Fruit fly (Drosophila melanogaster) whole organism, adult: Measurements from ENCODE around the gene CG42465.

Experiments
- CG11617 ChIP-seq: fragments of 200-800 bp; sonication (Bioruptor generic); optimal IDR thresholded peaks from 2 replicates; lab custom pipeline; 2017; ENCODE audit warnings: mild to moderate bottlenecking, missing biosample characterization, missing genetic modification reagents, missing genetic modification characterization
- CG12768 ChIP-seq: fragments of 200-800 bp; sonication (Bioruptor generic); optimal IDR thresholded peaks from 2 replicates; lab custom pipeline; 2017; ENCODE audit warnings: missing biosample characterization, missing genetic modification characterization, mild to moderate bottlenecking, moderate library complexity, missing genetic modification reagents
- CG14711 ChIP-seq: fragments of 200-800 bp; sonication (Bioruptor generic); optimal IDR thresholded peaks from 2 replicates; lab custom pipeline; 2018; ENCODE audit warnings: missing biosample characterization, mild to moderate bottlenecking, missing genetic modification characterization, moderate library complexity
- CG1620 ChIP-seq: fragments of 200-800 bp; sonication (Bioruptor generic); optimal IDR thresholded peaks from 2 replicates; lab custom pipeline; 2016; ENCODE audit warnings: missing biosample characterization, missing genetic modification characterization
- CG33017 ChIP-seq: fragments of 200-800 bp; sonication (Bioruptor generic); optimal IDR thresholded peaks from 2 replicates; lab custom pipeline; 2018; ENCODE audit warnings: missing biosample characterization, mild to moderate bottlenecking, missing genetic modification characterization, moderate library complexity
- CG5204 ChIP-seq: fragments of 200-800 bp; sonication (Bioruptor generic); optimal IDR thresholded peaks from 2 replicates; lab custom pipeline; 2016; ENCODE audit warnings: missing biosample characterization, missing genetic modification characterization
- CG7045 ChIP-seq: fragments of 200-800 bp; sonication (Bioruptor generic); optimal IDR thresholded peaks from 2 replicates; lab custom pipeline; 2017; ENCODE audit warnings: missing biosample characterization, mild to moderate bottlenecking, missing genetic modification characterization
- CG7101 ChIP-seq: fragments of 200-800 bp; sonication (Bioruptor generic); optimal IDR thresholded peaks from 2 replicates; lab custom pipeline; 2018; ENCODE audit warnings: missing biosample characterization, mild to moderate bottlenecking, missing genetic modification characterization, moderate library complexity
- Crg-1 ChIP-seq: fragments of 200-800 bp; sonication (Bioruptor generic); optimal IDR thresholded peaks from 2 replicates; lab custom pipeline; 2016; ENCODE audit warnings: missing biosample characterization, missing genetic modification characterization
- Hr96 ChIP-seq: fragments of 200-800 bp; sonication (Bioruptor generic); optimal IDR thresholded peaks from 2 replicates; lab custom pipeline; 2016; ENCODE audit warnings: missing biosample characterization, missing genetic modification characterization
- bab1 ChIP-seq: fragments of 200-800 bp; sonication (Bioruptor generic); optimal IDR thresholded peaks from 3 replicates; lab custom pipeline; 2019; ENCODE audit warnings: missing biosample characterization, mild to moderate bottlenecking, missing genetic modification characterization, moderate library complexity
- kay ChIP-seq: fragments of 200-800 bp; sonication (Bioruptor generic); peaks from one replicate; lab custom pipeline; 2016; ENCODE audit warnings: missing biosample characterization, missing genetic modification characterization, borderline replicate concordance
- tj ChIP-seq: fragments of 200-800 bp; sonication (Bioruptor generic); optimal IDR thresholded peaks from 3 replicates; lab custom pipeline; 2017; ENCODE audit warnings: missing biosample characterization, mild to moderate bottlenecking, missing genetic modification characterization, moderate library complexity

DNA sequence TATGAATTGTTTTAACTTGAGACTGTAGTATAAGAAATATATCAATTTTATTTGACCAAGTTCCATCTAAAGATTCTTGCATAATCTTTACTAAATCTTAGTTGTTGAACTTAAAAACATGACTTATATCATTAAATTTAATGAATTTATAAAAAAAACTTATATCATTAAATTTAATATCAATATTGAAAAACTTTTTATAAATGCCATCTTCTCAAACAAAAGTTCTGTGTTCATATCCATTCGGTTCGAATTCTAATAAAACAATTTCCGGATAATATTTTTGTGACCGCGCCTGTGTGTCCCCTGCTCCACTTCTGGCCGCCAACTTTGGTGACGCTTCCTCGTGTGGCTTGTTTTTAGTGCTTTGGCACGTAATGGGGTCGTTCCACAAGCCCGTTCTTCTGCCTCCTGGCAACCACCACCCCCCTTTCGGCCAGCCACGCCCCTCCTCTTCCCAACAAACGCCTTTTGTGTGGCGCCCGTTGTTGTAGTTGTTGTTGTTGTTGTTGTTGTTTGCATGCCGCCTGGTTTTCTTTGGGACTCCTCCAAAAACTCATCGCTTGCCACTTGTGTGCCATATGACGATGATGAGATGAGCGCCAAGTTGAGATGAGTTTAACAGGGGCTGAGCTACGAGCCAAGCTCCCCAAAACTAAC lies 37.1 kb downstream of the CG42465 start:
- TF ChIP-seq Hr96 (GFP tag; lab: Kevin White, UChicago): no peak
- no peak for TF ChIP-seq kay (GFP tag; lab: Kevin White, UChicago)
- no peak for TF ChIP-seq Crg-1 (GFP tag; lab: Kevin White, UChicago)
- TF ChIP-seq CG7101 (tag; lab: Kevin White, UChicago): no peak
- no peak for TF ChIP-seq CG12768 (GFP tag; lab: Kevin White, UChicago)
- TF ChIP-seq CG33017 (tag; lab: Kevin White, UChicago): no peak
- TF ChIP-seq bab1: no peak
- TF ChIP-seq tj: no peak
- no peak for TF ChIP-seq CG14711 (tag; lab: Kevin White, UChicago)
- no peak for TF ChIP-seq CG5204 (GFP tag; lab: Kevin White, UChicago)
- no peak for TF ChIP-seq CG7045 (GFP tag; lab: Kevin White, UChicago)
- TF ChIP-seq CG1620 (GFP tag; lab: Kevin White, UChicago): no peak
- no peak for TF ChIP-seq CG11617 (GFP tag; lab: Kevin White, UChicago)
